Worm (Caenorhabditis elegans) whole organism, midembryonic: ENCODE data around the gene Y50D7A.1.

Source experiments
- T22C8.4 ChIP-seq: fragments of 200-800 bp; sonication (Bioruptor generic); IDR thresholded peaks from 2 replicates; pipeline ENCODE4 v1.3.6; 2022; ENCODE audit warnings: missing genetic modification characterization, missing compliant biosample characterization
- cog-1 ChIP-seq: sonication (generic microtip); optimal IDR thresholded peaks from 2 replicates; lab custom pipeline; 2016; ENCODE audit warnings: missing genetic modification characterization, missing compliant biosample characterization
- flt-1 ChIP-seq: fragments of 200-800 bp; sonication (Bioruptor generic); IDR thresholded peaks from 2 replicates; pipeline ENCODE4 v1.3.6; 2022; ENCODE audit warnings: missing genetic modification characterization, missing compliant biosample characterization
- klf-2 ChIP-seq: fragments of 200-800 bp; sonication (Bioruptor generic); conservative IDR thresholded peaks from 2 replicates; pipeline ENCODE4 v1.3.6; 2022; ENCODE audit warnings: missing genetic modification reagents, missing genetic modification characterization, missing compliant biosample characterization
- med-1 ChIP-seq: sonication (generic microtip); optimal IDR thresholded peaks from 2 replicates; lab custom pipeline; 2017; ENCODE audit warnings: missing genetic modification characterization, mild to moderate bottlenecking, missing compliant biosample characterization, antibody characterized with exemption, missing genetic modification reagents; ENCODE audit not compliant: insufficient read depth
- ref-1 ChIP-seq: fragments of 200-800 bp; sonication (Bioruptor generic); conservative IDR thresholded peaks from 2 replicates; pipeline ENCODE4 v1.3.6; 2022; ENCODE audit warnings: missing genetic modification reagents, missing genetic modification characterization, missing compliant biosample characterization
- tab-1 ChIP-seq: fragments of 200-800 bp; sonication (Bioruptor generic); IDR thresholded peaks from 2 replicates; pipeline ENCODE4 v1.3.6; 2022; ENCODE audit warnings: missing genetic modification characterization, missing compliant biosample characterization
- ztf-23 ChIP-seq: fragments of 200-800 bp; sonication (Bioruptor generic); IDR thresholded peaks from 2 replicates; pipeline ENCODE4 v1.3.6; 2022; ENCODE audit warnings: missing genetic modification reagents, missing genetic modification characterization, missing compliant biosample characterization
- ztf-29 ChIP-seq: fragments of 200-800 bp; sonication (Bioruptor generic); IDR thresholded peaks from 2 replicates; pipeline ENCODE4 v1.3.6; 2022; ENCODE audit warnings: missing genetic modification reagents, missing genetic modification characterization, missing compliant biosample characterization

Gene Y50D7A.1

ce11 chrIII:349511-350165 is 57.2 kb downstream of the Y50D7A.1 start:
- TF ChIP-seq flt-1 (no peak; the same call in 1 of the 2 replicates), klf-2 (no peak), med-1 (GFP tag; lab: Kevin White, UChicago) (no peak), tab-1 (no peak), T22C8.4 (GFP tag; lab: Robert Waterston, UW) (peak; percentile 87), cog-1 (tag; lab: Kevin White, UChicago) (peak; percentile 50), ref-1 (GFP tag; lab: Robert Waterston, UW) (no peak), ztf-23 (GFP tag; lab: Robert Waterston, UW) (0 out of 2 replicates have a peak, but pooled peaks have one; percentile 10), ztf-29 (GFP tag; lab: Robert Waterston, UW) (no peak)

ce11 chrIII:351860-352456 is 59.5 kb downstream of the Y50D7A.1 start:
- TF ChIP-seq ztf-23 (GFP tag; lab: Robert Waterston, UW): 0 out of 2 replicates have a peak, but pooled peaks have one; percentile 32
- TF ChIP-seq ztf-29 (GFP tag; lab: Robert Waterston, UW): no peak
- TF ChIP-seq flt-1: 0 out of 2 replicates have a peak, but pooled peaks have one; percentile 52
- TF ChIP-seq med-1 (GFP tag; lab: Kevin White, UChicago): no peak

- TF ChIP-seq T22C8.4 (GFP tag; lab: Robert Waterston, UW): no peak
- TF ChIP-seq ztf-23 (GFP tag; lab: Robert Waterston, UW): no peak
- no peak for TF ChIP-seq med-1 (GFP tag; lab: Kevin White, UChicago)
- no peak for TF ChIP-seq flt-1
- TF ChIP-seq ref-1 (GFP tag; lab: Robert Waterston, UW): no peak
- no peak for TF ChIP-seq tab-1
- no peak for TF ChIP-seq klf-2
- TF ChIP-seq ztf-29 (GFP tag; lab: Robert Waterston, UW): no peak
- TF ChIP-seq cog-1 (tag; lab: Kevin White, UChicago): no peak
These were observed 60.6 kb downstream of the Y50D7A.1 start for ce11 chrIII:352992-353391.

ce11 chrIII:354545-355460 is 62.4 kb downstream of the Y50D7A.1 start, which contains the start of gene gei-4:
TSS of gene gei-4 (minus strand) at chrIII:354800.
- TF ChIP-seq ztf-29 (GFP tag; lab: Robert Waterston, UW): no peak
- no peak for TF ChIP-seq med-1 (GFP tag; lab: Kevin White, UChicago)
- TF ChIP-seq klf-2: no peak
- no peak for TF ChIP-seq ref-1 (GFP tag; lab: Robert Waterston, UW)
- no peak for TF ChIP-seq tab-1
- TF ChIP-seq ztf-23 (GFP tag; lab: Robert Waterston, UW): peak; percentile 56; the same call in 1 of the 2 replicates
- TF ChIP-seq T22C8.4 (GFP tag; lab: Robert Waterston, UW): peak; percentile 92
- TF ChIP-seq flt-1: no peak
- peak; percentile 61 for TF ChIP-seq cog-1 (tag; lab: Kevin White, UChicago)

- TF ChIP-seq ref-1 (GFP tag; lab: Robert Waterston, UW) (no peak), klf-2 (no peak), med-1 (GFP tag; lab: Kevin White, UChicago) (no peak), ztf-23 (GFP tag; lab: Robert Waterston, UW) (no peak), cog-1 (tag; lab: Kevin White, UChicago) (no peak), T22C8.4 (GFP tag; lab: Robert Waterston, UW) (no peak), tab-1 (no peak)
These were observed 64.8 kb downstream of the Y50D7A.1 start for ce11 chrIII:356906-357901.

ce11 chrIII:358106-358505 is 65.7 kb downstream of the Y50D7A.1 start:
- no peak for TF ChIP-seq cog-1 (tag; lab: Kevin White, UChicago)

- TF ChIP-seq T22C8.4 (GFP tag; lab: Robert Waterston, UW) (no peak), ztf-29 (GFP tag; lab: Robert Waterston, UW) (no peak), klf-2 (no peak), flt-1 (no peak), cog-1 (tag; lab: Kevin White, UChicago) (no peak), tab-1 (no peak), ref-1 (GFP tag; lab: Robert Waterston, UW) (no peak)
These were observed 67.9 kb downstream of the Y50D7A.1 start for ce11 chrIII:360315-360714.
